Worm (Caenorhabditis elegans): Measurements from ENCODE around the gene glb-30.

glb-30 gene

DNA sequence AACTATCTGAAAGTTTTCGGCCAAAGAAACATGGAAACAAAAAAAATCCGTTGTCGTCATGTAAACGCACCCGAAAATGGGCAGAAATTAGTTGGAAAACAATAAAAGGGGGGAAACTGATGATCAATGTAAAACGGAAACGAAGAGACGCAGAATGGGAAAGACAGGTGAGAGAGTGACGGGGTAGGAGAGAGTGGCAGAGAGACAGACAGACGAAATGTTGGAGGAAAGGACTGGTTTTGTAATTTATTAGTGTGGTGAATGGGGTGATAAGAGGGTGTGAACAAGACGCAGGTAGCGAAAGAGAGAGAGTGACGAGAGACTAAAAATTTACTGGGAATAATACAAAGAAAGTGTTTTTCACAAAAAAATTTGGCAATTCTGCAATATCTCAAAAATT is 12.6 kb upstream of the glb-30 start:
- 0 out of 2 replicates have a peak, but pooled peaks have one; percentile 44 for TF ChIP-seq zfp-3 (GFP tag; conservative IDR thresholded peaks at IDR 0.05)
- no peak for TF ChIP-seq gei-8 (GFP tag; optimal IDR thresholded peaks at IDR 0.05)
- peak; percentile 81 for TF ChIP-seq mep-1 (tag; optimal IDR thresholded peaks at IDR 0.05)
- peak; percentile 40 for TF ChIP-seq jun-1 (tag; optimal IDR thresholded peaks at IDR 0.05)
- TF ChIP-seq spr-1 (tag; optimal IDR thresholded peaks at IDR 0.05), result no peak
- TF ChIP-seq dmd-8 (GFP tag; IDR thresholded peaks at IDR 0.05), result no peak
- no peak for TF ChIP-seq mdt-29 (GFP tag; IDR thresholded peaks at IDR 0.05)
- no peak for TF ChIP-seq F37D6.2 (tag; optimal IDR thresholded peaks at IDR 0.05)
- peak in 1 of 2 experiments; percentile 32 for TF ChIP-seq daf-16 (GFP tag; optimal IDR thresholded peaks at IDR 0.05)
- peak; percentile 82 for TF ChIP-seq daf-16 (tag; optimal IDR thresholded peaks at IDR 0.05)
- TF ChIP-seq F49E8.2 (tag; optimal IDR thresholded peaks at IDR 0.05; ENCODE audit: borderline replicate concordance), result no peak
- 0 out of 2 replicates have a peak, but pooled peaks have one; percentile 21 for TF ChIP-seq set-16 (GFP tag; IDR thresholded peaks at IDR 0.05)
- peak; percentile 52 for TF ChIP-seq nhr-102 (tag; optimal IDR thresholded peaks at IDR 0.05)
- TF ChIP-seq T26A8.4 (GFP tag; IDR thresholded peaks at IDR 0.05), result 0 out of 2 replicates have a peak, but pooled peaks have one; percentile 16
- peak; percentile 71 for TF ChIP-seq hmg-1.1 (GFP tag; IDR thresholded peaks at IDR 0.05)
- TF ChIP-seq nhr-111 (GFP tag; optimal IDR thresholded peaks at IDR 0.05), result no peak
- peak; percentile 11 for TF ChIP-seq aha-1 (tag)
- peak; percentile 99 for TF ChIP-seq php-3 (GFP tag; IDR thresholded peaks at IDR 0.05)
- no peak for TF ChIP-seq Y5F2A.4 (GFP tag; optimal IDR thresholded peaks at IDR 0.05)
- TF ChIP-seq dve-1 (tag; optimal IDR thresholded peaks at IDR 0.05; ENCODE audit: insufficient read depth), result peak; percentile 90
- peak; percentile 63 for TF ChIP-seq rbr-2 (tag; optimal IDR thresholded peaks at IDR 0.05)
- TF ChIP-seq nhr-11 (tag; optimal IDR thresholded peaks at IDR 0.05), result peak; percentile 53
- no peak for TF ChIP-seq sdz-12 (GFP tag; optimal IDR thresholded peaks at IDR 0.05)
- no peak for TF ChIP-seq snpc-4 (tag; optimal IDR thresholded peaks at IDR 0.05)
- TF ChIP-seq lin-15B (tag; optimal IDR thresholded peaks at IDR 0.05), result no peak
- TF ChIP-seq daf-12 (tag; optimal IDR thresholded peaks at IDR 0.05), result no peak
- no peak for TF ChIP-seq nhr-25 (tag; optimal IDR thresholded peaks at IDR 0.05; ENCODE audit: borderline replicate concordance, insufficient read depth)
- TF ChIP-seq nhr-10 (tag; optimal IDR thresholded peaks at IDR 0.05), result peak; percentile 4
- TF ChIP-seq snpc-1.2 (GFP tag; IDR thresholded peaks at IDR 0.05), result no peak
- TF ChIP-seq ceh-20 (GFP tag; IDR thresholded peaks at IDR 0.05), result peak; percentile 97
- no peak for TF ChIP-seq zip-11 (GFP tag; IDR thresholded peaks at IDR 0.05)
- TF ChIP-seq pha-4 (GFP tag; IDR thresholded peaks at IDR 0.05), result no peak
- no peak for TF ChIP-seq pha-4 (tag; optimal IDR thresholded peaks at IDR 0.05)
- TF ChIP-seq lin-29 (GFP tag; IDR thresholded peaks at IDR 0.05), result no peak
- TF ChIP-seq ctbp-1 (GFP tag; IDR thresholded peaks at IDR 0.05), result peak; percentile 33; the same call in 1 of the 2 replicates
- TF ChIP-seq daf-8 (GFP tag; IDR thresholded peaks at IDR 0.05), result no peak
- TF ChIP-seq nhr-77 (tag; optimal IDR thresholded peaks at IDR 0.05), result peak; percentile 84
- no peak for TF ChIP-seq lin-39 (tag; optimal IDR thresholded peaks at IDR 0.05)
- peak in 1 of 2 experiments; percentile 78 for TF ChIP-seq lsy-2 (tag; optimal IDR thresholded peaks at IDR 0.05)
- TF ChIP-seq mdl-1 (tag; optimal IDR thresholded peaks at IDR 0.05), result peak in 1 of 2 experiments; percentile 80
- TF ChIP-seq cey-2 (tag; optimal IDR thresholded peaks at IDR 0.05; ENCODE audit: borderline replicate concordance, insufficient read depth), result no peak
- TF ChIP-seq duxl-1 (tag; optimal IDR thresholded peaks at IDR 0.05; ENCODE audit: poor library complexity), result peak; percentile 30
- no peak for TF ChIP-seq arid-1 (GFP tag; conservative IDR thresholded peaks at IDR 0.05)
- TF ChIP-seq ceh-82 (tag; optimal IDR thresholded peaks at IDR 0.05), result no peak
- TF ChIP-seq dpl-1 (GFP tag; optimal IDR thresholded peaks at IDR 0.05), result peak; percentile 38
- TF ChIP-seq ztf-7 (tag; optimal IDR thresholded peaks at IDR 0.05), result no peak
- no peak for TF ChIP-seq ZK546.5 (tag; optimal IDR thresholded peaks at IDR 0.05)
- no peak for TF ChIP-seq F44E2.7 (GFP tag; IDR thresholded peaks at IDR 0.05)
- peak; percentile 62 for TF ChIP-seq mes-2 (tag; optimal IDR thresholded peaks at IDR 0.05; ENCODE audit: poor library complexity, severe bottlenecking)
- TF ChIP-seq unc-130 (GFP tag; optimal IDR thresholded peaks at IDR 0.05), result no peak
- peak; percentile 83 for TF ChIP-seq pqm-1 (tag; optimal IDR thresholded peaks at IDR 0.05)

Data from whole organism, L4 larva.